Fruit fly (Drosophila melanogaster) whole organism, adult: ENCODE measurements around the gene CG6966.
A peak's percentile ranks its signal among the peaks of the same experiment; 100 is the strongest.

ENCODE experiments used
- CG11617 ChIP-seq: fragments of 200-800 bp; sonication (Bioruptor generic); optimal IDR thresholded peaks from 2 replicates; lab custom pipeline; 2017; ENCODE audit warnings: mild to moderate bottlenecking, missing biosample characterization, missing genetic modification reagents, missing genetic modification characterization
- CG14711 ChIP-seq: fragments of 200-800 bp; sonication (Bioruptor generic); optimal IDR thresholded peaks from 2 replicates; lab custom pipeline; 2018; ENCODE audit warnings: missing biosample characterization, mild to moderate bottlenecking, missing genetic modification characterization, moderate library complexity
- CG1620 ChIP-seq: fragments of 200-800 bp; sonication (Bioruptor generic); optimal IDR thresholded peaks from 2 replicates; lab custom pipeline; 2016; ENCODE audit warnings: missing biosample characterization, missing genetic modification characterization
- CG5204 ChIP-seq: fragments of 200-800 bp; sonication (Bioruptor generic); optimal IDR thresholded peaks from 2 replicates; lab custom pipeline; 2016; ENCODE audit warnings: missing biosample characterization, missing genetic modification characterization
- CG7045 ChIP-seq: fragments of 200-800 bp; sonication (Bioruptor generic); optimal IDR thresholded peaks from 2 replicates; lab custom pipeline; 2017; ENCODE audit warnings: missing biosample characterization, mild to moderate bottlenecking, missing genetic modification characterization
- CG7101 ChIP-seq: fragments of 200-800 bp; sonication (Bioruptor generic); optimal IDR thresholded peaks from 2 replicates; lab custom pipeline; 2018; ENCODE audit warnings: missing biosample characterization, mild to moderate bottlenecking, missing genetic modification characterization, moderate library complexity
- Hr96 ChIP-seq: fragments of 200-800 bp; sonication (Bioruptor generic); optimal IDR thresholded peaks from 2 replicates; lab custom pipeline; 2016; ENCODE audit warnings: missing biosample characterization, missing genetic modification characterization
- bab1 ChIP-seq: fragments of 200-800 bp; sonication (Bioruptor generic); optimal IDR thresholded peaks from 3 replicates; lab custom pipeline; 2019; ENCODE audit warnings: missing biosample characterization, mild to moderate bottlenecking, missing genetic modification characterization, moderate library complexity
- cic ChIP-seq: fragments of 200-800 bp; sonication (Bioruptor generic); optimal IDR thresholded peaks from 2 replicates; lab custom pipeline; 2017; ENCODE audit warnings: missing biosample characterization, mild to moderate bottlenecking, missing genetic modification characterization, moderate library complexity
- cnc ChIP-seq, 2 experiments: fragments of >200 bp; optimal IDR thresholded peaks; 2 replicates each; lab custom pipeline; 2017
- kay ChIP-seq: fragments of 200-800 bp; sonication (Bioruptor generic); peaks from one replicate; lab custom pipeline; 2016; ENCODE audit warnings: missing biosample characterization, missing genetic modification characterization, borderline replicate concordance
- pad ChIP-seq: fragments of 200-800 bp; sonication (Bioruptor generic); optimal IDR thresholded peaks from 3 replicates; lab custom pipeline; 2017; ENCODE audit warnings: missing biosample characterization, missing genetic modification characterization, mild to moderate bottlenecking, moderate library complexity, missing genetic modification reagents
- tj ChIP-seq: fragments of 200-800 bp; sonication (Bioruptor generic); optimal IDR thresholded peaks from 3 replicates; lab custom pipeline; 2017; ENCODE audit warnings: missing biosample characterization, mild to moderate bottlenecking, missing genetic modification characterization, moderate library complexity
- toe ChIP-seq: fragments of 200-800 bp; sonication (Bioruptor generic); optimal IDR thresholded peaks from 2 replicates; lab custom pipeline; 2016; ENCODE audit warnings: missing biosample characterization, missing genetic modification characterization

DNA sequence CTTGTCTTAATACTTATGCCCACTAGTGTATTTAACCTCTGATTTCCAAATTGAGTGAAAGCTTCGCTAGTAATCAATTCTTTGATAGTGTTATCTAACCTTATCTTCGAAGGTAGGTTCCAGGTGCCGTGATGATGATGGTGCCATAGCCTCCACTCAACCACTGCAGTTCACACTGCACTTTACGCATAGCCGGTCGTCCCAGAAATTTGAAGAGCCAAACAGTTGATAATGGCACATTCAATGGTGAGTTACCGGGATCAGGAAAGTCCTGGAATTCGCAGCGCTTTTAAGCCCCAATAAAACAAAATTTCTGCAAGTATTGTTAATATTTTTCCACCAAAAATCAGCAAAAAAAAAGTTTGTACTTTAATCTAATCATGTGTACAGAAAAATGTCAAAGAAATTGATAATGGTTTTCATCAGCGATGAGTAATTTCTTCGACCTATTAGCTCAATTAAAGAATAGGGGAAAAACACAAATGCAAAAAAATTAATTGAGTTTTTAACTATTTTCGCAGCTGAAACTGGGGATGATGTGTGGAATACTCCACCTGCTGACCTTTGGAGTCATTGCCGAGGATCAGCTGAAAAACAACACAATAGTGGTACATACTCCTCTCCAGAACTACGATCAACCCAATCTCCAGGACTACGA is 44.5 kb upstream of the CG6966 start, which contains the start of gene CG3987:
- TF ChIP-seq kay (GFP tag; lab: Kevin White, UChicago) (no peak), cic (GFP tag; lab: Kevin White, UChicago) (no peak), CG5204 (GFP tag; lab: Kevin White, UChicago) (peak; percentile 25), pad (GFP tag; lab: Kevin White, UChicago) (no peak), cnc (optimal IDR thresholded peaks at IDR 0.05; lab: Kevin White, UChicago) (no peak), CG7101 (tag; lab: Kevin White, UChicago) (no peak), Hr96 (GFP tag; lab: Kevin White, UChicago) (no peak), CG11617 (GFP tag; lab: Kevin White, UChicago) (no peak), CG7045 (GFP tag; lab: Kevin White, UChicago) (no peak), CG1620 (no peak), toe (GFP tag; lab: Kevin White, UChicago) (no peak), tj (GFP tag; lab: Kevin White, UChicago) (no peak), CG14711 (tag; lab: Kevin White, UChicago) (no peak), bab1 (no peak)
